Worm (Caenorhabditis elegans) whole organism, L3 larva: ENCODE results near the gene Y75B12A.2.

ENCODE experiments used
- ama-1 ChIP-seq: fragments of 150-350 bp; optimal IDR thresholded peaks from 2 replicates; lab custom pipeline; 2018
- ceh-82 ChIP-seq: fragments of 150-350 bp; optimal IDR thresholded peaks from 2 replicates; lab custom pipeline; 2014; ENCODE audit warnings: missing biosample characterization, missing genetic modification characterization
- fkh-10 ChIP-seq: sonication (generic microtip); optimal IDR thresholded peaks from 2 replicates; lab custom pipeline; 2017; ENCODE audit warnings: missing biosample characterization, missing genetic modification reagents, missing genetic modification characterization
- fos-1 ChIP-seq: fragments of 150-350 bp; optimal IDR thresholded peaks from 2 replicates; lab custom pipeline; 2014; ENCODE audit warnings: missing biosample characterization, missing genetic modification characterization
- jun-1 ChIP-seq: fragments of 150-350 bp; optimal IDR thresholded peaks from 2 replicates; lab custom pipeline; 2014; ENCODE audit warnings: missing biosample characterization, missing genetic modification reagents, missing genetic modification characterization
- mml-1 ChIP-seq: fragments of 150-350 bp; sonication (generic microtip); optimal IDR thresholded peaks from 3 replicates; lab custom pipeline; 2014; ENCODE audit warnings: missing biosample characterization, missing genetic modification characterization
- nhr-76 ChIP-seq: fragments of 150-350 bp; sonication (generic microtip); optimal IDR thresholded peaks from 5 replicates; lab custom pipeline; 2014; ENCODE audit warnings: missing biosample characterization, missing genetic modification characterization
- snpc-4 ChIP-seq: fragments of 150-350 bp; optimal IDR thresholded peaks from 2 replicates; lab custom pipeline; 2014; ENCODE audit warnings: missing biosample characterization, missing genetic modification characterization
- zag-1 ChIP-seq: fragments of 150-350 bp; optimal IDR thresholded peaks from 2 replicates; lab custom pipeline; 2014; ENCODE audit warnings: missing biosample characterization, missing genetic modification characterization
- ztf-11 ChIP-seq: fragments of 150-350 bp; optimal IDR thresholded peaks from 2 replicates; lab custom pipeline; 2014; ENCODE audit warnings: missing biosample characterization, missing genetic modification characterization
- ztf-4 ChIP-seq: fragments of 150-350 bp; optimal IDR thresholded peaks from 2 replicates; lab custom pipeline; 2014; ENCODE audit warnings: missing biosample characterization, missing genetic modification characterization

DNA sequence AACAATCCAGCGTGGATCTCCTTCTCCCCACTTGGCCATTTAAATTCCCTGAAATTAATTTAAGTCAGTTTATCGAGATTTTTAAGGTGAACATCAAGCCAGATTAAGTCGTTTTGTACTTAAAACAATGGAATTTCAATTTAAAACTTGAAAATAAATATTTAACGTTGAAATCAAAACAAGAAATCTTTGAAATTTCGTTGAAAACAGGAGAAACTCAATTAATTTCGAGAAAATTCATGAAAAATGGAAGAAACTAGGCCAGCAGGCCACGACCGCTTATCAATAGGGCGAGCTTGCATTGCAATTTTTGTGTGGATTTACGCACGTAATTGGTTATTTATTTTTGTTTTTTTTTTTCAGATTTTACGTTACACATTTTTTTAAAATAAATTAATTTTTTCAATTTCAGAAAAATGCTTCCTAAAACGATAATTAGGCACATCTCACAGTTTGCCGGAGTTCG, 24.0 kb upstream of the Y75B12A.2 start, which contains the start of the genes ahsa-1 and C01G10.7:
- TF ChIP-seq zag-1 (no peak), ceh-82 (tag; lab: Kevin White, UChicago) (peak; percentile 68), ztf-11 (no peak), snpc-4 (tag; lab: Kevin White, UChicago) (peak; percentile 87), ztf-4 (tag; lab: Kevin White, UChicago) (no peak), jun-1 (tag; lab: Kevin White, UChicago) (peak; percentile 58), ama-1 (lab: Kevin White, UChicago) (no peak), mml-1 (tag; lab: Kevin White, UChicago) (no peak), nhr-76 (tag; lab: Kevin White, UChicago) (peak; percentile 0), fos-1 (no peak), fkh-10 (peak; percentile 92)
